Fruit fly (Drosophila melanogaster) whole organism, wandering third instar larva: Measurements from ENCODE around the gene CG15385.

Experiments used
- Abd-B ChIP-seq: fragments of >200 bp; optimal IDR thresholded peaks from 2 replicates; lab custom pipeline; 2017; ENCODE audit warnings: missing biosample characterization, missing genetic modification characterization
- CG32264 ChIP-seq: fragments of 200-800 bp; sonication (Bioruptor generic); optimal IDR thresholded peaks from 2 replicates; lab custom pipeline; 2016; ENCODE audit warnings: missing biosample characterization, missing genetic modification characterization
- CG9705 ChIP-seq: fragments of 200-800 bp; sonication (Bioruptor generic); optimal IDR thresholded peaks from 2 replicates; lab custom pipeline; 2018; ENCODE audit warnings: missing biosample characterization, mild to moderate bottlenecking, missing genetic modification characterization
- CrebA ChIP-seq: fragments of 200-800 bp; sonication (Bioruptor generic); optimal IDR thresholded peaks from 2 replicates; lab custom pipeline; 2016; ENCODE audit warnings: missing biosample characterization, mild to moderate bottlenecking, missing genetic modification characterization, borderline replicate concordance
- Dfd ChIP-seq: fragments of >200 bp; optimal IDR thresholded peaks from 2 replicates; lab custom pipeline; 2017; ENCODE audit warnings: missing biosample characterization, missing genetic modification characterization
- Dif ChIP-seq: fragments of 200-275, 200-300 bp; sonication (Bioruptor generic); optimal IDR thresholded peaks from 2 replicates; lab custom pipeline; 2018; ENCODE audit warnings: missing biosample characterization, missing genetic modification characterization; ENCODE audit not compliant: partially characterized antibody
- GATAd ChIP-seq: sonication (Bioruptor generic); optimal IDR thresholded peaks from 2 replicates; lab custom pipeline; 2016; ENCODE audit warnings: missing biosample characterization, missing genetic modification characterization
- HLH106 ChIP-seq: fragments of 200-800 bp; optimal IDR thresholded peaks from 3 replicates; lab custom pipeline; 2019; ENCODE audit warnings: missing biosample characterization, mild to moderate bottlenecking, missing genetic modification characterization, moderate library complexity
- Hnf4 ChIP-seq: fragments of 200-800 bp; sonication (Bioruptor generic); optimal IDR thresholded peaks from 2 replicates; lab custom pipeline; 2016; ENCODE audit warnings: missing biosample characterization, mild to moderate bottlenecking, missing genetic modification characterization
- Hr78 ChIP-seq: fragments of >200 bp; optimal IDR thresholded peaks from 2 replicates; lab custom pipeline; 2017; ENCODE audit warnings: missing biosample characterization, missing genetic modification characterization
- Hr83 ChIP-seq: fragments of 200-300 bp; sonication (Bioruptor generic); optimal IDR thresholded peaks from 2 replicates; lab custom pipeline; 2016; ENCODE audit warnings: missing biosample characterization, mild to moderate bottlenecking, missing genetic modification characterization, moderate library complexity; ENCODE audit not compliant: poor library complexity, severe bottlenecking
- Jra ChIP-seq: sonication (Bioruptor generic); optimal IDR thresholded peaks from 2 replicates; lab custom pipeline; 2016; ENCODE audit warnings: missing biosample characterization, missing genetic modification characterization
- Mio ChIP-seq: sonication (Bioruptor generic); optimal IDR thresholded peaks from 2 replicates; lab custom pipeline; 2016; ENCODE audit warnings: missing biosample characterization, missing genetic modification characterization
- Myc ChIP-seq: fragments of >200 bp; optimal IDR thresholded peaks from 2 replicates; lab custom pipeline; 2017
- N ChIP-seq: fragments of >200 bp; optimal IDR thresholded peaks from 2 replicates; lab custom pipeline; 2018; ENCODE audit warnings: missing biosample characterization, missing external identifiers, missing genetic modification characterization
- OdsH ChIP-seq: fragments of 200-800 bp; sonication (Bioruptor generic); optimal IDR thresholded peaks from 2 replicates; lab custom pipeline; 2016; ENCODE audit warnings: missing biosample characterization, mild to moderate bottlenecking, missing genetic modification characterization
- Rel ChIP-seq, 2 experiments: fragments of 200-800 bp; sonication (Bioruptor generic) in 1 of 2; optimal IDR thresholded peaks; 2 replicates in 1 of 2; 3 replicates in 1 of 2; lab custom pipeline; 2016 to 2019; ENCODE audit warnings: mild to moderate bottlenecking in 2 of 2, missing biosample characterization in 2 of 2, missing genetic modification characterization in 2 of 2, moderate library complexity in 1 of 2
- Sp1 ChIP-seq: fragments of 200-800 bp; sonication (Bioruptor generic); optimal IDR thresholded peaks from 3 replicates; lab custom pipeline; 2019; ENCODE audit warnings: missing biosample characterization, mild to moderate bottlenecking, missing genetic modification characterization, moderate library complexity
- Vsx2 ChIP-seq: fragments of 200-300, 225-300 bp; sonication (Bioruptor generic); optimal IDR thresholded peaks from 2 replicates; lab custom pipeline; 2018; ENCODE audit warnings: missing biosample characterization, missing genetic modification characterization; ENCODE audit not compliant: partially characterized antibody
- br ChIP-seq: fragments of 200-800 bp; sonication (Bioruptor generic); optimal IDR thresholded peaks from 2 replicates; lab custom pipeline; 2016; ENCODE audit warnings: missing biosample characterization, missing genetic modification characterization
- brk ChIP-seq: fragments of 200-800 bp; sonication (Bioruptor generic); optimal IDR thresholded peaks from 2 replicates; lab custom pipeline; 2016; ENCODE audit warnings: missing biosample characterization, mild to moderate bottlenecking, missing genetic modification characterization
- dl ChIP-seq, 2 experiments: fragments of 175-275, 200-275 bp in 1 of 2; fragments of 200-275 bp in 1 of 2; sonication (Bioruptor generic); optimal IDR thresholded peaks; lab custom pipeline; 2018; ENCODE audit warnings: mild to moderate bottlenecking in 2 of 2, missing biosample characterization in 2 of 2, missing genetic modification characterization in 2 of 2, moderate library complexity in 2 of 2; ENCODE audit not compliant: partially characterized antibody in 2 of 2, insufficient read depth in 1 of 2
- dmrt93B ChIP-seq: fragments of 200-800 bp; sonication (Bioruptor generic); optimal IDR thresholded peaks from 2 replicates; lab custom pipeline; 2018; ENCODE audit warnings: missing biosample characterization, mild to moderate bottlenecking, missing genetic modification characterization
- dsf ChIP-seq: sonication (Bioruptor generic); optimal IDR thresholded peaks from 2 replicates; lab custom pipeline; 2016; ENCODE audit warnings: missing biosample characterization, missing genetic modification characterization, borderline replicate concordance
- ey ChIP-seq: fragments of 200-800 bp; sonication (Bioruptor generic); optimal IDR thresholded peaks from 2 replicates; lab custom pipeline; 2016; ENCODE audit warnings: missing biosample characterization, missing genetic modification characterization
- foxo ChIP-seq, 2 experiments: fragments of 200-800 bp; sonication (Bioruptor generic); optimal IDR thresholded peaks; 2 replicates in 1 of 2; 3 replicates in 1 of 2; lab custom pipeline; 2016 to 2017; ENCODE audit warnings: missing biosample characterization in 2 of 2, missing genetic modification characterization in 2 of 2
- fru ChIP-seq: fragments of 200-800 bp; sonication (Bioruptor generic); optimal IDR thresholded peaks from 3 replicates; lab custom pipeline; 2016; ENCODE audit warnings: missing biosample characterization, mild to moderate bottlenecking, missing genetic modification characterization
- h ChIP-seq: fragments of 200-800 bp; sonication (Bioruptor generic); optimal IDR thresholded peaks from 3 replicates; lab custom pipeline; 2016; ENCODE audit warnings: missing biosample characterization, mild to moderate bottlenecking, missing genetic modification characterization
- jim ChIP-seq: fragments of 175-275, 200-325 bp; sonication (Bioruptor generic); optimal IDR thresholded peaks from 2 replicates; lab custom pipeline; 2016; ENCODE audit warnings: missing biosample characterization, mild to moderate bottlenecking, missing genetic modification characterization
- lola ChIP-seq: fragments of >200 bp; optimal IDR thresholded peaks from 2 replicates; lab custom pipeline; 2017; ENCODE audit warnings: missing biosample characterization, missing genetic modification characterization
- pan ChIP-seq: fragments of >200 bp; optimal IDR thresholded peaks from 2 replicates; lab custom pipeline; 2017
- psq ChIP-seq: fragments of 200-800 bp; sonication (Bioruptor generic); optimal IDR thresholded peaks from 3 replicates; lab custom pipeline; 2017; ENCODE audit warnings: missing biosample characterization, mild to moderate bottlenecking, missing genetic modification characterization, moderate library complexity
- rgr ChIP-seq: fragments of 200-800 bp; sonication (Bioruptor generic); optimal IDR thresholded peaks from 3 replicates; lab custom pipeline; 2016; ENCODE audit warnings: missing biosample characterization, mild to moderate bottlenecking, missing genetic modification characterization
- sage ChIP-seq: fragments of 200-800 bp; sonication (Bioruptor generic); optimal IDR thresholded peaks from 2 replicates; lab custom pipeline; 2016; ENCODE audit warnings: missing biosample characterization, mild to moderate bottlenecking, missing genetic modification characterization
- sv ChIP-seq: fragments of 200-800 bp; sonication (Bioruptor generic); optimal IDR thresholded peaks from 3 replicates; lab custom pipeline; 2016; ENCODE audit warnings: missing biosample characterization, missing genetic modification characterization
- tai ChIP-seq: sonication (Bioruptor generic); optimal IDR thresholded peaks from 2 replicates; lab custom pipeline; 2016; ENCODE audit warnings: missing biosample characterization, missing genetic modification characterization
- usp ChIP-seq: fragments of >200 bp; optimal IDR thresholded peaks from 2 replicates; lab custom pipeline; 2017; ENCODE audit warnings: missing biosample characterization, missing genetic modification characterization
- woc ChIP-seq: sonication (Bioruptor generic); optimal IDR thresholded peaks from 2 replicates; lab custom pipeline; 2016; ENCODE audit warnings: missing biosample characterization, mild to moderate bottlenecking, missing genetic modification characterization

Gene CG15385

DNA sequence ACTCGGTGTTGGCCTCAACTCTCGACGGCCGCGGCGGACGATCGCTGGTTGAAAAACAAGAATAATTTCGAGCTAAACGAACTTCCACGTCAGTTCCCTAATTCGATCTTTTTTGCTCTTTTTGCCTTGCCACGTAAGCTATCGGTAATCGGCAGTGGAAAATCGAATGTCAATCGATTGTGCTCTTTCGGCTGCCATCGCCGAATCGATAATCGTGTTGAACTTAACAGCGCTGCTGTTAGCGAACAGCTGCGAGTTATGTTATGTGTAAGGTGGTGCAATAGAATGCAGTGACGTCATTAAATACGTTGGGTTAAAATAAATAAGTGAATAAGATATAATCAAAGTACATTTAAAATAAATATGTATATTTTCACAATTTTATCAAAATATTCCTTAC lies 24.4 kb upstream of the CG15385 start, which contains the start of gene Sec24CD:
Sec24CD (minus strand) TSS at position 123 of the 400 bp plus-strand sequence.
- TF ChIP-seq CrebA (GFP tag; lab: Kevin White, UChicago): peak; percentile 94
- peak; percentile 24 for TF ChIP-seq OdsH
- no peak for TF ChIP-seq rgr (GFP tag; lab: Kevin White, UChicago)
- no peak for TF ChIP-seq pan (lab: Kevin White, UChicago)
- peak; percentile 13 for TF ChIP-seq h (GFP tag; lab: Kevin White, UChicago)
- TF ChIP-seq woc (GFP tag; lab: Kevin White, UChicago): peak; percentile 86

DNA sequence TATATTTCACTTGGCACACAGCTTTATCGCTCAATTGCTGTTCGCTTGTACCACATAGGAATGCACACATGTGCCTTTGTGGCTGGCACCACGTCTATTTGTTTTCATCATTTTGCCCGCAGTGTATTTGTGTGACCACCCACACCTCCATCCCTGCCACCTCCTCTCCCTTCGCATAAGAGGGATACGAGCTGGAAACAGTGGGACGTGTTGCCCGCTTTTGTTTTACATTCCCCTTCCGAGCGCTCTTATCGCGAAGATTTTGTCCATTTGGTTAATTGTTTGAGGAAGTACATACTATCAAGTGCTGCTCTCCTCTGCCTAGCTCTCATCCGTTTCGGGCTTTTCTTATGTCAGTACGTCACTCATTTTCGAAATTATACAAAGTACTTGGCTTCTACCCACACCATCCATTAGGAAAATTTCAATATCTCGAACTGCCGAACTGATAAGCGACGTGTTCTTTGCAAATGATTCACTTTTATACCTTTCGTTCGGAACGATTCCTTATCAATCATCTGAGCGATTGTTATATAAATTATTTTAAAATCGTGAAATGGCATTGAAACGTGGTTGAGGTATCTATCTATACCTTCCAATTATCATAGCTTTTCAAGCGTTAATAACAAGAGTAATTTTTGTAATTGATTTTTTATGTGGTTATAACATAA lies 15.9 kb upstream of the CG15385 start:
- TF ChIP-seq Hr83 (GFP tag; lab: Kevin White, UChicago): peak; percentile 7
- TF ChIP-seq psq (GFP tag; lab: Kevin White, UChicago): peak; percentile 52
- no peak for TF ChIP-seq Vsx2
- TF ChIP-seq usp (GFP tag; lab: Kevin White, UChicago): no peak
- TF ChIP-seq jim (GFP tag; lab: Kevin White, UChicago): no peak
- TF ChIP-seq Rel (GFP tag; optimal IDR thresholded peaks at IDR 0.05; lab: Kevin White, UChicago): no peak
- TF ChIP-seq Rel (tag; optimal IDR thresholded peaks at IDR 0.05; lab: Kevin White, UChicago): peak; percentile 16
- no peak for TF ChIP-seq Myc
- TF ChIP-seq pan (lab: Kevin White, UChicago): no peak
- peak; percentile 42 for TF ChIP-seq h (GFP tag; lab: Kevin White, UChicago)
- TF ChIP-seq, all 38 proteins: peak for 4

DNA sequence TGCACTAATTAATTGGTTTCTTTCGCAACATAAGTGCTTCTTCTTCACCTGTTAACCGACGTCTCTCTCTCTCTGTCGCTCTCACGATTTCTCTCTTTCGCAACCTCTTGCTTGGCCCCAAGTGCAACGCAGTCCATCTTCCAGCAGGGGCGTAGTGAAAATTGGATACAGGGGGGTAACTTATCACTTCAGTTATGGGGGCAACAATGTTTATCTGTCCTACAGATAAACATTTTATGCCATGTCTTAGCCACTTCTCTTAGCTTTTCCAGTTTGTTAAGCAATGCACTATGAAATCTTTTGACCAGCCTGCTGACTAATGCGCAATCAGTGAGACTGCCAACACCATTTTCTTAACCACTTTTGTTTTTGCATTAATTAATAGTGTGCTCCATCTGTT lies 14.9 kb upstream of the CG15385 start:
- TF ChIP-seq CG9705 (GFP tag; lab: Kevin White, UChicago) (no peak), Vsx2 (no peak), psq (GFP tag; lab: Kevin White, UChicago) (peak; percentile 16), brk (peak; percentile 52), CrebA (GFP tag; lab: Kevin White, UChicago) (no peak), Myc (no peak), dsf (no peak), tai (no peak), HLH106 (tag; lab: Kevin White, UChicago) (peak; percentile 46), Abd-B (GFP tag; lab: Kevin White, UChicago) (no peak), N (GFP tag; lab: Kevin White, UChicago) (no peak), sage (peak; percentile 4), Dif (GFP tag; lab: Kevin White, UChicago) (no peak), br (peak; percentile 75), CG32264 (GFP tag; lab: Kevin White, UChicago) (no peak), h (GFP tag; lab: Kevin White, UChicago) (peak; percentile 63), usp (GFP tag; lab: Kevin White, UChicago) (no peak), pan (lab: Kevin White, UChicago) (no peak), OdsH (peak; percentile 78), Hnf4 (GFP tag; lab: Kevin White, UChicago) (peak; percentile 79), dl (GFP tag; optimal IDR thresholded peaks at IDR 0.05; lab: Kevin White, UChicago; ENCODE audit: insufficient read depth in 1 of 2, partially characterized antibody in 2 of 2) (no peak), foxo (GFP tag; optimal IDR thresholded peaks at IDR 0.05; lab: Kevin White, UChicago) (peak in 1 of 2 experiments; percentile 72), Hr78 (GFP tag; lab: Kevin White, UChicago) (no peak), Rel (GFP tag; optimal IDR thresholded peaks at IDR 0.05; lab: Kevin White, UChicago) (no peak), Rel (tag; optimal IDR thresholded peaks at IDR 0.05; lab: Kevin White, UChicago) (no peak), Sp1 (GFP tag; lab: Kevin White, UChicago) (peak; percentile 38), woc (GFP tag; lab: Kevin White, UChicago) (no peak), sv (GFP tag; lab: Kevin White, UChicago) (no peak), jim (GFP tag; lab: Kevin White, UChicago) (no peak), ey (GFP tag; lab: Kevin White, UChicago) (peak; percentile 66), Dfd (GFP tag; lab: Kevin White, UChicago) (no peak), lola (GFP tag; lab: Kevin White, UChicago) (no peak), fru (GFP tag; lab: Kevin White, UChicago) (peak; percentile 63), Jra (GFP tag; lab: Kevin White, UChicago) (peak; percentile 45), dmrt93B (GFP tag; lab: Kevin White, UChicago) (no peak), GATAd (GFP tag; lab: Kevin White, UChicago) (no peak), Hr83 (GFP tag; lab: Kevin White, UChicago) (peak; percentile 10), rgr (GFP tag; lab: Kevin White, UChicago) (peak; percentile 76), Mio (GFP tag; lab: Kevin White, UChicago) (no peak)
